Worm (Caenorhabditis elegans): Measurements from ENCODE around the gene Y40C5A.4.
A peak's percentile ranks its signal among the peaks of the same experiment; 100 is the strongest.

DNA sequence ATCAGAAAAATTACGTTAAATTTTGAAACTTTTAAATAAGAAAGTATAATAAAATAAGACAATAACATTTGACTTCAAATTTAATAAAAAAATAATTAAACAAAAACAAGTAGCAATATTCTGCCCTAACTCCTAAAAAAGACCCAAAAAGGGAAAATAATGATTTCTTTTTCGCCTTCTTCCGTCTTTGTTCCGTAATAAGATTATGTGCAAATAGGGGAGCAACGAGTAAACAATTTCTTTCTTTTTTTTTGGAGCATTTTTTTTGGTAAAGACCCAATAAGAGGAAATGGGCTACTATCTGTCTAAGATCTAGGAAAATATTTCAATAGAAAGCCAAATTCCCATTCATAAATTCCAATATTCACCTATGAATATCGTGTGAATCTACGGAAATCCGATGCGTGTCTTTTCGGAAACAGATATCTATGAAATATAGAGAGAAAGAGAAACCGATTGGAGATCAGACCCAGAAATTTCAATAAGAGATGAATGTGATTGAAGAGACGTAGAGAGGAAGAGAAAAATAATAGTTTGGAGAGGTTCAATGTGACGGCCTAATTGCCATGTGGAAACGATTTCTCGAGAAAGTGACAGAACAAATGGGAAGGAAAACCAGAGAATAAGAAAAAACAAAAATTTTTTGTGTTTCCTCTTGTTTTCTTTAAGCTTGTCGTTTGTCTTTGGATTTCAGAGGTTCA lies 46.9 kb downstream of the Y40C5A.4 start:
- TF ChIP-seq nhr-76 (tag; optimal IDR thresholded peaks at IDR 0.05) (no peak), sdz-12 (GFP tag; optimal IDR thresholded peaks at IDR 0.05) (no peak), T26A8.4 (GFP tag; IDR thresholded peaks at IDR 0.05) (no peak), dmd-6 (GFP tag; IDR thresholded peaks at IDR 0.05) (no peak), unc-39 (tag; optimal IDR thresholded peaks at IDR 0.05) (no peak), daf-8 (GFP tag; IDR thresholded peaks at IDR 0.05) (no peak), nhr-28 (tag; optimal IDR thresholded peaks at IDR 0.05) (peak; percentile 16), zfp-3 (GFP tag; conservative IDR thresholded peaks at IDR 0.05) (no peak), nhr-77 (tag; optimal IDR thresholded peaks at IDR 0.05) (no peak), ztf-11 (tag; optimal IDR thresholded peaks at IDR 0.05) (no peak)

Measured in whole organism, L4 larva.